Worm (Caenorhabditis elegans) whole organism, young adult: ENCODE data around the gene gsto-1.
A peak's percentile ranks its signal among the peaks of the same experiment; 100 is the strongest.

Experiments used
- B0019.2 ChIP-seq: fragments of 200-800 bp; sonication (Bioruptor generic); conservative IDR thresholded peaks from 2 replicates; pipeline ENCODE4 v1.3.6; 2022; ENCODE audit warnings: missing genetic modification reagents, missing genetic modification characterization, missing compliant biosample characterization
- B0336.3 ChIP-seq: fragments of 200-800 bp; sonication (Bioruptor generic); IDR thresholded peaks from 2 replicates; pipeline ENCODE4 v1.3.6; 2022; ENCODE audit warnings: missing genetic modification characterization, missing compliant biosample characterization
- D2030.7 ChIP-seq: fragments of 200-800 bp; sonication (Bioruptor generic); IDR thresholded peaks from 2 replicates; pipeline ENCODE4 v1.3.6; 2022; ENCODE audit warnings: missing genetic modification reagents, missing genetic modification characterization, missing compliant biosample characterization
- F22D6.2 ChIP-seq: sonication (generic microtip); optimal IDR thresholded peaks from 2 replicates; lab custom pipeline; 2016; ENCODE audit warnings: mild to moderate bottlenecking, missing genetic modification characterization, missing compliant biosample characterization
- F39B2.1 ChIP-seq: fragments of 200-800 bp; sonication (Bioruptor generic); IDR thresholded peaks from 2 replicates; pipeline ENCODE4 v1.3.6; 2022; ENCODE audit warnings: missing genetic modification reagents, missing genetic modification characterization, missing compliant biosample characterization
- F57A8.1 ChIP-seq: fragments of 200-800 bp; sonication (Bioruptor generic); optimal IDR thresholded peaks from 2 replicates; lab custom pipeline; 2018; ENCODE audit warnings: mild to moderate bottlenecking, missing genetic modification characterization, moderate library complexity, missing compliant biosample characterization
- K11D2.4 ChIP-seq: fragments of 200-800 bp; sonication (Bioruptor generic); IDR thresholded peaks from 2 replicates; pipeline ENCODE4 v1.3.6; 2022; ENCODE audit warnings: missing genetic modification reagents, missing genetic modification characterization, missing compliant biosample characterization
- Y56A3A.18 ChIP-seq: fragments of 200-800 bp; sonication (Bioruptor generic); IDR thresholded peaks from 2 replicates; pipeline ENCODE4 v1.3.6; 2022; ENCODE audit warnings: missing genetic modification reagents, missing genetic modification characterization, missing compliant biosample characterization
- akir-1 ChIP-seq: fragments of 200-800 bp; sonication (Bioruptor generic); optimal IDR thresholded peaks from 2 replicates; lab custom pipeline; 2018; ENCODE audit warnings: mild to moderate bottlenecking, missing genetic modification characterization, moderate library complexity, missing compliant biosample characterization
- ama-1 ChIP-seq, 3 experiments: fragments of 150-350 bp in 1 of 3; sonication (generic microtip) in 2 of 3; optimal IDR thresholded peaks; 2 replicates each; lab custom pipeline; 2014 to 2018; ENCODE audit warnings: missing biosample characterization in 2 of 3, missing genetic modification characterization in 2 of 3, missing genetic modification reagents in 2 of 3
- atf-7 ChIP-seq: sonication (generic microtip); optimal IDR thresholded peaks from 2 replicates; lab custom pipeline; 2017; ENCODE audit warnings: mild to moderate bottlenecking, missing genetic modification characterization, missing compliant biosample characterization
- attf-3 ChIP-seq: fragments of 200-800 bp; sonication (Bioruptor generic); conservative IDR thresholded peaks from 2 replicates; pipeline ENCODE4 v1.3.6; 2022; ENCODE audit warnings: missing genetic modification reagents, missing genetic modification characterization, missing compliant biosample characterization
- cebp-1 ChIP-seq, 2 experiments: fragments of 200-800 bp in 1 of 2; sonication (Bioruptor generic) in 1 of 2; sonication (generic microtip) in 1 of 2; IDR thresholded peaks in 1 of 2; optimal IDR thresholded peaks in 1 of 2; 2 replicates each; pipeline versions ENCODE4 v1.3.6 to Lab custom; 2017 to 2022; ENCODE audit warnings: missing compliant biosample characterization in 2 of 2, missing genetic modification characterization in 2 of 2, mild to moderate bottlenecking in 1 of 2, missing genetic modification reagents in 1 of 2, moderate library complexity in 1 of 2
- ceh-100 ChIP-seq: fragments of 200-800 bp; sonication (Bioruptor generic); IDR thresholded peaks from 2 replicates; pipeline ENCODE4 v1.3.6; 2022; ENCODE audit warnings: missing genetic modification reagents, missing genetic modification characterization, missing compliant biosample characterization
- ceh-27 ChIP-seq: fragments of 200-800 bp; sonication (Bioruptor generic); optimal IDR thresholded peaks from 2 replicates; lab custom pipeline; 2018; ENCODE audit warnings: mild to moderate bottlenecking, missing genetic modification characterization, moderate library complexity, missing compliant biosample characterization
- ceh-40 ChIP-seq: fragments of 200-800 bp; sonication (Bioruptor generic); IDR thresholded peaks from 2 replicates; pipeline ENCODE4 v1.3.6; 2022; ENCODE audit warnings: missing genetic modification characterization, missing compliant biosample characterization
- ceh-58 ChIP-seq: fragments of 200-800 bp; sonication (Bioruptor generic); IDR thresholded peaks from 2 replicates; pipeline ENCODE4 v1.3.6; 2022; ENCODE audit warnings: missing genetic modification characterization, missing compliant biosample characterization
- ceh-91 ChIP-seq: fragments of 200-800 bp; sonication (Bioruptor generic); IDR thresholded peaks from 2 replicates; pipeline ENCODE4 v1.3.6; 2022; ENCODE audit warnings: missing genetic modification reagents, missing genetic modification characterization, missing compliant biosample characterization
- efl-1 ChIP-seq: fragments of 150-350 bp; optimal IDR thresholded peaks from 2 replicates; lab custom pipeline; 2014; ENCODE audit warnings: missing biosample characterization, missing genetic modification reagents, missing genetic modification characterization
- egl-18 ChIP-seq: fragments of 200-800 bp; sonication (Bioruptor generic); IDR thresholded peaks from 2 replicates; pipeline ENCODE4 v1.3.6; 2022; ENCODE audit warnings: missing genetic modification reagents, missing genetic modification characterization, missing compliant biosample characterization
- egrh-3 ChIP-seq: fragments of 200-800 bp; sonication (Bioruptor generic); IDR thresholded peaks from 2 replicates; pipeline ENCODE4 v1.3.6; 2022; ENCODE audit warnings: missing genetic modification reagents, missing genetic modification characterization, missing compliant biosample characterization
- ets-4 ChIP-seq: fragments of 200-800 bp; sonication (Bioruptor generic); optimal IDR thresholded peaks from 2 replicates; lab custom pipeline; 2018; ENCODE audit warnings: mild to moderate bottlenecking, missing genetic modification characterization, missing compliant biosample characterization
- him-1 ChIP-seq: sonication (generic microtip); optimal IDR thresholded peaks from 2 replicates; lab custom pipeline; 2016; ENCODE audit warnings: missing genotype, missing genetic modification reagents, missing genetic modification characterization, missing compliant biosample characterization
- hlh-12 ChIP-seq: sonication (generic microtip); optimal IDR thresholded peaks from 2 replicates; lab custom pipeline; 2016; ENCODE audit warnings: missing genetic modification characterization, missing compliant biosample characterization
- let-526 ChIP-seq: fragments of 200-800 bp; sonication (Bioruptor generic); IDR thresholded peaks from 2 replicates; pipeline ENCODE4 v1.3.6; 2022; ENCODE audit warnings: missing genetic modification reagents, missing genetic modification characterization, missing compliant biosample characterization
- lin-26 ChIP-seq: fragments of 200-800 bp; sonication (Bioruptor generic); IDR thresholded peaks from 2 replicates; pipeline ENCODE4 v1.3.6; 2022; ENCODE audit warnings: missing genetic modification reagents, missing genetic modification characterization, missing compliant biosample characterization
- lin-35 ChIP-seq, 3 experiments: fragments of 150-350 bp in 2 of 3; sonication (generic microtip) in 1 of 3; optimal IDR thresholded peaks; 2 replicates each; lab custom pipeline; 2014 to 2018; ENCODE audit warnings: missing biosample characterization in 3 of 3, missing genetic modification characterization in 3 of 3, missing genetic modification reagents in 3 of 3
- lin-54 ChIP-seq: fragments of 200-800 bp; sonication (Bioruptor generic); optimal IDR thresholded peaks from 2 replicates; lab custom pipeline; 2018; ENCODE audit warnings: mild to moderate bottlenecking, missing genetic modification characterization, missing compliant biosample characterization
- lir-1 ChIP-seq: fragments of 200-800 bp; sonication (Bioruptor generic); conservative IDR thresholded peaks from 2 replicates; pipeline ENCODE4 v1.3.6; 2022; ENCODE audit warnings: missing genetic modification reagents, missing genetic modification characterization, missing compliant biosample characterization
- madf-10 ChIP-seq: sonication (generic microtip); optimal IDR thresholded peaks from 2 replicates; lab custom pipeline; 2016; ENCODE audit warnings: mild to moderate bottlenecking, missing genetic modification characterization, missing compliant biosample characterization
- madf-3 ChIP-seq: fragments of 200-800 bp; sonication (Bioruptor generic); IDR thresholded peaks from 2 replicates; pipeline ENCODE4 v1.3.6; 2022; ENCODE audit warnings: missing genetic modification reagents, missing genetic modification characterization, missing compliant biosample characterization
- mcd-1 ChIP-seq: fragments of 200-800 bp; sonication (Bioruptor generic); IDR thresholded peaks from 2 replicates; pipeline ENCODE4 v1.3.6; 2022; ENCODE audit warnings: missing genetic modification reagents, missing genetic modification characterization, missing compliant biosample characterization
- nhr-120 ChIP-seq: fragments of 200-800 bp; sonication (Bioruptor generic); IDR thresholded peaks from 2 replicates; pipeline ENCODE4 v1.3.6; 2022; ENCODE audit warnings: missing genetic modification characterization, missing compliant biosample characterization
- pbrm-1 ChIP-seq: fragments of 200-800 bp; sonication (Bioruptor generic); IDR thresholded peaks from 2 replicates; pipeline ENCODE4 v1.3.6; 2022; ENCODE audit warnings: missing genetic modification reagents, missing genetic modification characterization, missing compliant biosample characterization
- pha-4 ChIP-seq: fragments of 150-350 bp; sonication (generic microtip); optimal IDR thresholded peaks from 2 replicates; lab custom pipeline; 2014; ENCODE audit warnings: missing biosample characterization, missing genetic modification reagents, missing genetic modification characterization
- rec-8 ChIP-seq, 2 experiments: sonication (generic microtip); optimal IDR thresholded peaks; 2 replicates each; lab custom pipeline; 2016; ENCODE audit warnings: mild to moderate bottlenecking in 2 of 2, missing genetic modification characterization in 2 of 2, missing genetic modification reagents in 2 of 2, missing genotype in 2 of 2, missing biosample characterization in 1 of 2, missing compliant biosample characterization in 1 of 2, moderate library complexity in 1 of 2
- snpc-3.4 ChIP-seq: sonication (generic microtip); optimal IDR thresholded peaks from 2 replicates; lab custom pipeline; 2017; ENCODE audit warnings: missing genetic modification characterization, mild to moderate bottlenecking, missing compliant biosample characterization, antibody characterized with exemption, moderate library complexity, missing genotype, missing genetic modification reagents
- somi-1 ChIP-seq: fragments of 200-800 bp; sonication (Bioruptor generic); optimal IDR thresholded peaks from 2 replicates; lab custom pipeline; 2018; ENCODE audit warnings: mild to moderate bottlenecking, missing genetic modification characterization, missing compliant biosample characterization
- tlf-1 ChIP-seq: fragments of 200-800 bp; sonication (Bioruptor generic); optimal IDR thresholded peaks from 2 replicates; lab custom pipeline; 2018; ENCODE audit warnings: mild to moderate bottlenecking, missing genetic modification characterization, missing compliant biosample characterization
- unc-130 ChIP-seq: sonication (generic microtip); optimal IDR thresholded peaks from 2 replicates; lab custom pipeline; 2016; ENCODE audit warnings: missing genetic modification reagents, missing genetic modification characterization, missing compliant biosample characterization
- zim-3 ChIP-seq: sonication (generic microtip); optimal IDR thresholded peaks from 2 replicates; lab custom pipeline; 2017; ENCODE audit warnings: mild to moderate bottlenecking, missing genetic modification characterization, moderate library complexity, missing compliant biosample characterization
- ztf-18 ChIP-seq: sonication (generic microtip); optimal IDR thresholded peaks from 2 replicates; lab custom pipeline; 2016; ENCODE audit warnings: missing genotype, mild to moderate bottlenecking, missing genetic modification characterization, missing compliant biosample characterization
- ztf-26 ChIP-seq: sonication (generic microtip); optimal IDR thresholded peaks from 2 replicates; lab custom pipeline; 2017; ENCODE audit warnings: missing genetic modification characterization, missing compliant biosample characterization
- ztf-3 ChIP-seq: fragments of 200-800 bp; sonication (Bioruptor generic); optimal IDR thresholded peaks from 2 replicates; lab custom pipeline; 2018; ENCODE audit warnings: mild to moderate bottlenecking, missing genetic modification characterization, missing compliant biosample characterization
- ztf-6 ChIP-seq: fragments of 200-800 bp; sonication (Bioruptor generic); IDR thresholded peaks from 2 replicates; pipeline ENCODE4 v1.3.6; 2022; ENCODE audit warnings: missing genetic modification reagents, missing genetic modification characterization, missing compliant biosample characterization

The gsto-1 gene

DNA sequence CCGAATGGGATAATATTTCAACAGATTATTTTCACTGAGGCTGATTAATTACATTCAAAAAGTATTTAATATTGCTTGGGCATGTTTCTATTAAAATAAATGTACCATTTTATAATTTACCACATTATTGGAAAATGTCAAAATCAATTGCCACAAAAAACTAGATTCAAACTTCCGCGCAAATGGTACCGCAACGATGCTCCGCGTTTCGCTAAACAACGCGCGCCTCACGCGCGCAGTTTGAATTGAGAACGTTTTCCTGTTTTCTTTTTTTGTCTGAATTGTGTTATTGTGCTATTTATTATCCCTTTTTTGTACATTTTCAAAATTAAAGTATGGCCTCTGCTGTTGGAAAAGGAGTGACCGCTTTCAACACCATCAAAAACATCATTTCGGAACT is 6.0 kb downstream of the gsto-1 start, which contains the start of gene C29E4.12 (continued):
- no peak for TF ChIP-seq lir-1
- peak; percentile 94 for TF ChIP-seq lin-54
- TF ChIP-seq ets-4 = no peak
- no peak for TF ChIP-seq K11D2.4 (GFP tag; lab: Robert Waterston, UW)
- TF ChIP-seq lin-35 (GFP tag; optimal IDR thresholded peaks at IDR 0.05; lab: Kevin White, UChicago) = peak in 1 of 3 experiments; percentile 90
- no peak for TF ChIP-seq ceh-40 (GFP tag; lab: Robert Waterston, UW)
- no peak for TF ChIP-seq F57A8.1
- no peak for TF ChIP-seq ceh-91 (GFP tag; lab: Robert Waterston, UW)
- TF ChIP-seq atf-7 (tag; lab: Kevin White, UChicago) = no peak
- no peak for TF ChIP-seq zim-3
- no peak for TF ChIP-seq lin-26 (GFP tag; lab: Robert Waterston, UW)

DNA sequence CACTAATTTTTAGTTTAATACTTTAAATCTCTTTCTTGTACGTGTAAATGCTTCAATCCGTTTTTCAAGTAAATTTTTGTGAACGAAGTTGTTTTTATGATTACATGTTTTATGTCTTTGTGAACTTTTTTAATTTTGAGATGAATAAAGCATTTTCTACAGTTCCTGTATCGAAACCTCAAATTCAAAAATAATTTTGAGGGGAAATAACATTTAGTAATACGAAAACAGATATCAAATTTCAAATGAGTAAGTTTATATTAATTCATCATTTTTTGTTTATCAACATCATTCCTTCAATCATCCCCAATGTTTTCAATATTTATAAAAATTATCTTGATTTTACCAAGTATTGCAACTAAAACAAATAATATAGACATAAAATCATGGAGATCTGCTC is 9.3 kb downstream of the gsto-1 start, which contains the start of gene C29E4.10:
C29E4.10 (plus strand) TSS at position 301 of the 400 bp plus-strand sequence.
- no peak for TF ChIP-seq rec-8 (tag; optimal IDR thresholded peaks at IDR 0.05; lab: Kevin White, UChicago)
- TF ChIP-seq snpc-3.4 (tag; lab: Kevin White, UChicago) = no peak
- TF ChIP-seq nhr-120 (GFP tag; lab: Robert Waterston, UW) = no peak
- TF ChIP-seq madf-10 (tag; lab: Kevin White, UChicago) = no peak
- TF ChIP-seq lir-1 = no peak
- TF ChIP-seq hlh-12 (tag; lab: Kevin White, UChicago) = no peak
- no peak for TF ChIP-seq unc-130 (GFP tag; lab: Kevin White, UChicago)
- TF ChIP-seq B0336.3 (GFP tag; lab: Robert Waterston, UW) = no peak
- TF ChIP-seq let-526 (GFP tag; lab: Robert Waterston, UW) = no peak
- TF ChIP-seq ztf-26 (tag; lab: Kevin White, UChicago) = no peak
- no peak for TF ChIP-seq pbrm-1
- TF ChIP-seq efl-1 (GFP tag; lab: Kevin White, UChicago) = no peak
- no peak for TF ChIP-seq somi-1 (GFP tag; lab: Kevin White, UChicago)
- no peak for TF ChIP-seq mcd-1
- no peak for TF ChIP-seq zim-3

DNA sequence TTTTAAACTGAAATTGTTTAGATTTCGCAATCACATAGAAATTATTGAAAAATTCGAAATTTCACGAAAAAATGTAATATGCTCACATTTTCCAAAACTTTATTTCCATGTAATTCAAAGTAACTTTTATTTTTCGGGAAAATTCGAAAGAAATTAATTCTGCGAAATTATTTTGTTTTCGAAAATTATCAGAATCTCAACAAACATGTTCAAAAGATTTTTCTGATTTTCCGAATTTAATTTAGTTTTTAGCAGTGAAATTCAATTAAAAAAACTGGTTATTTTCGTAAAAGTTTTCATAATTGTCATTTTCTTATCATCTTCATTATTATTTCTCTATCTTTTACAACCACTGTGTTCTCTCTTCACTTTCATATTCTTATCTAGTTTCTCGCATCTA is 13.6 kb downstream of the gsto-1 start, which contains the start of gene ran-2:
ran-2 (plus strand) TSS at position 301 of the 400 bp plus-strand sequence.
- TF ChIP-seq cebp-1 (GFP tag; IDR thresholded peaks at IDR 0.05; lab: Robert Waterston, UW) = no peak
- TF ChIP-seq cebp-1 (tag; optimal IDR thresholded peaks at IDR 0.05; lab: Kevin White, UChicago) = peak; percentile 85
- no peak for TF ChIP-seq B0019.2

DNA sequence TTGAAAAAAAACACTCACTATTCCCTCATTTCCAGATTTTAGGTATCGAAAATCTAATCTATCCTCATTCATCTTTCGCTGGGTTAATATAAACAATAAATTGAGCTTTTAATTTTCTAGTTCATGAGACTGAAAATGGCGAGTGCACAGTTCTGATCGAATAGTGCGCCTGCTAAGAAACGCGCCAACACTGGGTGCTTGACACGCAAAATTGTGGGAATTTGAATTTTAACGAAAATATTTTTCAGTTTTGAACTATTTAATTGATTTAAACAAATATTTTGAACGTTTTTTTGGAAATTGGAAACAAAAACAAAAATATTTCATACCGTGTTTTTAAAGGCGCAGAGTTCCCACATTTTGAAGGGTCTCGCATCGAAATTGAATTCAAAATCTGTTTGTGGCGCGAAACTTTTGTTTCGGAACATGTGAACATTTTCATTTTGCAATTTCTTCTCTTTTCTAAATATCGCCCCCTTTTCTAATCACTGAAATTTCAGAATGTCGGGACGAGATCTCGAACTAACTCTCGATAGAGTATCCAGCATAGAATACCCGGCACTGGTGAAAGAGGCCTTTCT is 18.2 kb downstream of the gsto-1 start, which contains the start of the genes C29E4.13 and npp-15:
C29E4.13 (minus strand) TSS at position 169 of the 581 bp plus-strand sequence.
npp-15 (plus strand) TSS at position 495 of the 581 bp plus-strand sequence.
- no peak for TF ChIP-seq egrh-3 (GFP tag; lab: Robert Waterston, UW)
- no peak for TF ChIP-seq Y56A3A.18 (GFP tag; lab: Robert Waterston, UW)
- no peak for TF ChIP-seq ztf-3 (GFP tag; lab: Kevin White, UChicago)
- TF ChIP-seq attf-3 (GFP tag; lab: Robert Waterston, UW) = peak; percentile 53; the same call in 1 of the 2 replicates
- no peak for TF ChIP-seq ama-1 (optimal IDR thresholded peaks at IDR 0.05; lab: Kevin White, UChicago)
- no peak for TF ChIP-seq ama-1 (GFP tag; optimal IDR thresholded peaks at IDR 0.05; lab: Kevin White, UChicago)
- no peak for TF ChIP-seq ceh-27 (GFP tag; lab: Kevin White, UChicago)
- TF ChIP-seq F39B2.1 (GFP tag; lab: Robert Waterston, UW) = no peak
- peak; percentile 90 for TF ChIP-seq ztf-18
- no peak for TF ChIP-seq akir-1
- TF ChIP-seq him-1 (tag; lab: Kevin White, UChicago) = no peak
- no peak for TF ChIP-seq ceh-58 (GFP tag; lab: Robert Waterston, UW)
- no peak for TF ChIP-seq egl-18 (GFP tag; lab: Robert Waterston, UW)
- TF ChIP-seq D2030.7 (GFP tag; lab: Robert Waterston, UW) = peak; percentile 50
- TF ChIP-seq ceh-100 (GFP tag; lab: Robert Waterston, UW) = no peak
- TF ChIP-seq F22D6.2 (tag; lab: Kevin White, UChicago) = no peak
- no peak for TF ChIP-seq pha-4 (tag; lab: Kevin White, UChicago)
- TF ChIP-seq ztf-6 (GFP tag; lab: Robert Waterston, UW) = no peak
- TF ChIP-seq tlf-1 = no peak
- TF ChIP-seq madf-3 (GFP tag; lab: Robert Waterston, UW) = no peak
